Fruit fly (Drosophila melanogaster): ENCODE measurements around the gene Flo2.

DNA sequence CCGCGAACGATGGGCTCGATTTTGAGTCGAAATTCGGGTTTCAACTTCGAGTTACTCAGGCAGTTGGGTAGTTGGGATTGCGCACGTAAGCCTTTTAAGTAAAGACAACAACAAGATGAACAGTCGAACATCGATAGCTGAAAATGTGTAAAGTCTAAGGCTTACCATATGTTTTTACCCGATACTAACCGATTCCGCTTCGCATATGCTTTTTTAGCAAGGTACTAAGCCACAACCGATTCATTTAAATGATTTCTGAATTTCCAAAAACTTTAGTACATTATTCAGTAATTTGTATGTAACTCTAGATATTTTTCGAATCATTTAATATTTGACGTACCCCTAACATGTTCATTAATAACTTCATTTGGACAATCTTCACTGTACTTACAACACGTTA is 58.4 kb downstream of the Flo2 start:
- TF ChIP-seq Vsx2 (GFP tag; optimal IDR thresholded peaks at IDR 0.05; ENCODE audit: partially characterized antibody) (no peak), Myc (optimal IDR thresholded peaks at IDR 0.05) (no peak), br (GFP tag; optimal IDR thresholded peaks at IDR 0.05) (no peak), lola (GFP tag; optimal IDR thresholded peaks at IDR 0.05) (no peak), GATAd (GFP tag; optimal IDR thresholded peaks at IDR 0.05) (no peak), Dfd (GFP tag; optimal IDR thresholded peaks at IDR 0.05) (no peak), dmrt93B (GFP tag; optimal IDR thresholded peaks at IDR 0.05) (peak; percentile 13), dl (GFP tag; optimal IDR thresholded peaks at IDR 0.05; ENCODE audit: insufficient read depth in 1 of 2, partially characterized antibody in 2 of 2) (no peak)
